Fruit fly (Drosophila melanogaster): ENCODE results near the gene kirre.

kirre gene

dm6 chrX:2885814-2886213 is 145.6 kb downstream of the kirre start, which contains the start of gene CG14419:
Gene CG14419 (minus strand): TSS chrX:2885914.
- TF ChIP-seq CG8478 (optimal IDR thresholded peaks at IDR 0.05) (no peak), CTCF (optimal IDR thresholded peaks at IDR 0.05) (no peak)

dm6 chrX:2888211-2888610 is 148.0 kb downstream of the kirre start:
- TF ChIP-seq CTCF (optimal IDR thresholded peaks at IDR 0.05) (no peak), CG8478 (optimal IDR thresholded peaks at IDR 0.05) (no peak)

DNA sequence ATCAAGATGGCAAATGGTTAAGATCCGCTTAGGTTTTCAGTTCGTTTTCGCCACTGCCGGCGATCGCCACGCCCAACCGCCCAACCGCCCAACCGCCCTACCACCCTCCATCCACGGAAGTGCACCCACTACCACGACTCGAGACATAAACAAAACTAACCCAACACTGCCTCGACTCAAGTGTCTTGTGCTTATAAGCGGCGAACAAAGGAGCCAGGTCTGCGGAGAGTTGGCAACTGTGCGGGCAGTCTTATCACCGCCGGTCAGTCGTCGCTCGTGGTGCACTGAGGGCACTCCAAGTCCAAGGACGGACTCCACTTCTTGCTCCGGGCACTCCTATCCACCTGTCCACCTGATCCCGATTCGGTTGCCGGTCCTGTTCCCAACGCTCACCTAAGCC is 150.3 kb downstream of the kirre start, which contains the start of gene CG3526:
Gene CG3526, plus strand, starts transcription at position 301 of the 400 bp plus-strand sequence.
- no peak for TF ChIP-seq CTCF (optimal IDR thresholded peaks at IDR 0.05)
- TF ChIP-seq CG8478 (optimal IDR thresholded peaks at IDR 0.05), result no peak

DNA sequence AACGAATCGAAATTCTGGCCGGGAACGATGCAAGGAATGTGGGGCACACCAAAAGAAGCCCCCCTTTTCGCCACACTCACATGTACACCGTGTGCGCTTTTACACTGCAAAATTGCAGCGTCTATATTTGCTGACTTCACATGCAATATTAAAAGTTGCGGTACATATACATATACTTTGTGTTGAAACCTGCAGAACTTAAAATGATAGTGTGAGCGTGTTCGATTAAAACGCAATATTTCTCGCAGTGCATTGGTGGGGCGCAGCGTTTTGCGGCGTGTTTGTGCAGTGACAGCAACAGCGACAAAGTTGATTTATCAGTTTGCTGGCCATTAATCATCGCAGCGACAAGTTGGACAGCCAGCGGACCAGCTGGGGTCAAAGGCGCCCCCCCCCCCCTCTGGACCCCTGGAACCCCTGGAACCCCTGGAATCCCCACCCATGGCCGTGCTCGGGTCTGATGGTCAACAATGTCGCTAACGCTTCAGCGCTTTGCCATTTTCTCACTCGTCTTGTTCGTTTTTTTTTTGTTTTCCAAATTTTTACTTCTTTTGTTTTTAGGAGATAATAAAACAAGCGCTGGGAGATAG is 167.0 kb downstream of the kirre start:
- TF ChIP-seq CG8478 (optimal IDR thresholded peaks at IDR 0.05), result no peak
- TF ChIP-seq CTCF (optimal IDR thresholded peaks at IDR 0.05), result no peak

- no peak for TF ChIP-seq CG8478 (optimal IDR thresholded peaks at IDR 0.05)
- no peak for TF ChIP-seq CTCF (optimal IDR thresholded peaks at IDR 0.05)
These were observed 172.4 kb downstream of the kirre start for dm6 chrX:2912581-2912980.

DNA sequence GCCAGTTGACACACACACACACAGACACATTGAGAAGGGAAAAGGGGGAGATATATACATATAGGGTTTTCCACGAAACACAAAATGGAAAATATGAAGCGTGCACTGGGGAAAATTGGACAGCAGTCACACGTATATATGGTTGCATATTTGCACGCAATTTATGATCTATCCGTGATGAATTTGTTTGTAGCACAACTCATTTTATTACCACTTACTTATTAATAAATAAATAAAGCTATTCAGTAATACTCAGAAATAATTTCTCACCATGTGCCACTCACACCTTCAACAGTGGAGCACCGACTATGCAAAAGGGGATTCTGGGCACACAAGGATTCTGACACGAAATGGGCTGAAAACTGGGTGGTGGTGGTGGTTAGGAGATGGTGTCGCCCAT is 173.9 kb downstream of the kirre start:
- TF ChIP-seq CG8478 (optimal IDR thresholded peaks at IDR 0.05), result no peak
- TF ChIP-seq CTCF (optimal IDR thresholded peaks at IDR 0.05), result no peak

DNA sequence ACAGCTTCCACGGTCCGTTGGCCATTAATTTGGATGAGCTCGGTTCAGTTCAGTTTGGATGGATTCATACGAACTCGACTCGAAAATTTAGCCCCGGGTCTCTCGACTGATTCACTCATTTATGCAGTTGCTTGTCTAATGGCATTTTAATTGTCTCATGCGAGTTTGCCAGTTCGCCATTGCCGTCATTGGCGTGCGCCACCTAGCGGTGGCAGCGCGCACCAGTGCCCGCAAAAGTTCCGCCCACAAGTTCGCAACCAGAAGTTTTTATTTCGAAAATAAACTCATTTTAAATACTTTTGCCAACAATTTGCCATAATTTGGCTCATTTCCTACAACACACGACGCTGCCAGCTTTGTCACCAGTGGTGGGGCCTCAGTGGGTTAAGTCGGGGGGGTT is 174.9 kb downstream of the kirre start:
- TF ChIP-seq CTCF (optimal IDR thresholded peaks at IDR 0.05), result peak; percentile 51 to 58
- TF ChIP-seq CG8478 (optimal IDR thresholded peaks at IDR 0.05), result no peak

dm6 chrX:2918551-2918950 is 178.4 kb downstream of the kirre start:
- TF ChIP-seq CTCF (optimal IDR thresholded peaks at IDR 0.05) (no peak), CG8478 (optimal IDR thresholded peaks at IDR 0.05) (no peak)

- TF ChIP-seq CG8478 (optimal IDR thresholded peaks at IDR 0.05), result no peak
- TF ChIP-seq CTCF (optimal IDR thresholded peaks at IDR 0.05), result no peak
These were observed 179.6 kb downstream of the kirre start, which contains the start of gene CG3588 for dm6 chrX:2919742-2920141. Gene CG3588 (plus strand): TSS chrX:2919770.

- TF ChIP-seq CTCF (optimal IDR thresholded peaks at IDR 0.05) (no peak), CG8478 (optimal IDR thresholded peaks at IDR 0.05) (no peak)
These were observed 187.0 kb downstream of the kirre start, which contains the start of gene CG14424 for dm6 chrX:2927158-2927557. Gene CG14424 (minus strand): TSS chrX:2927258.

dm6 chrX:2929496-2929895 is 189.3 kb downstream of the kirre start, which contains the start of gene CG32793:
Gene CG32793 (plus strand): TSS chrX:2929796.
- no peak for TF ChIP-seq CTCF (optimal IDR thresholded peaks at IDR 0.05)
- TF ChIP-seq CG8478 (optimal IDR thresholded peaks at IDR 0.05), result no peak

- TF ChIP-seq CG8478 (optimal IDR thresholded peaks at IDR 0.05), result no peak
- TF ChIP-seq CTCF (optimal IDR thresholded peaks at IDR 0.05), result no peak
These were observed 194.6 kb downstream of the kirre start, which contains the start of gene CG3592 for dm6 chrX:2934827-2935226. Gene CG3592 (plus strand): TSS chrX:2935127.

- TF ChIP-seq CTCF (optimal IDR thresholded peaks at IDR 0.05) (no peak), CG8478 (optimal IDR thresholded peaks at IDR 0.05) (no peak)
These were observed 196.5 kb downstream of the kirre start, which contains the start of gene CG3598 for dm6 chrX:2936727-2937126. Gene CG3598 (plus strand): TSS chrX:2937027.

DNA sequence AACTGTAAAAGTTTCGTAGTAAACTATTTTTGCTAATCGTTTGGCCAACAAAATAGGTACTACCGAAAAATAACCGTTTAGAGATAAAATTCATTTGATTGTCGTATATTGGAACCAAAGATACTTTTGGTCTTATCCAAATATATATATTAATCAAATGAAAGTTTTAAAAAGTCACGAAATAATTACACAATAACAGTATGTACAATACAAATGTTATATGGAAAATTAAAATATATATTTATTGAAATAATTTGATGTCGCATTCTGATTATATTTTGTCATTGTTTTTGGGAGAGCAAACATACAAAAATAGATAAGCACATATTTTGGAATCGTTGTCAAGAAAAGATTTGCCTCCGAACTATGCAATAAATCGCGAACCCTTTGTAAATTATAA is 198.4 kb downstream of the kirre start, which contains the start of gene CG14420:
Gene CG14420, plus strand, starts transcription at position 301 of the 400 bp plus-strand sequence.
- TF ChIP-seq CG8478 (optimal IDR thresholded peaks at IDR 0.05), result no peak
- no peak for TF ChIP-seq CTCF (optimal IDR thresholded peaks at IDR 0.05)

DNA sequence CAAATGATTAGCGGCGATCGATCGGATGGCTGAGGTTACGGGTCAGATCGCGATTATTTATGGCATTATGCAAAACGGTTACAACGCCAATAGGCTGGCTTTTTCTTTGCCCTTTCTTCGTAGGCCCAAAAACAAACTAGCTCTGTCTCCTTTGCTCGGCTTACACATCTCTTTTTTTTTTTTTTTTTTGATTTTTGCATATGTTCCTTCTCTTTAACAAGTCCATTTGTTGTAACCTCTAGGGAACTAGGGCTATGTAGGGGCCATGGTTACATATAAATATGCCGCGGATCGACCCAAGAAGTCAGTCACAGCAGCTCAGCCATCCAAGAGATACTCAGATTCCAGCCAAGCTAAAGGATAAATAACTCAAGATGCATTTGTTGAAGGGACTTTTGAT is 200.9 kb downstream of the kirre start, which contains the start of gene CG14421:
Gene CG14421, plus strand, starts transcription at position 301 of the 400 bp plus-strand sequence.
- TF ChIP-seq CTCF (optimal IDR thresholded peaks at IDR 0.05) (no peak), CG8478 (optimal IDR thresholded peaks at IDR 0.05) (no peak)

dm6 chrX:2943086-2943485 is 202.9 kb downstream of the kirre start, which contains the start of gene CG14422:
Gene CG14422 (plus strand): TSS chrX:2943386.
- TF ChIP-seq CTCF (optimal IDR thresholded peaks at IDR 0.05) (no peak), CG8478 (optimal IDR thresholded peaks at IDR 0.05) (no peak)
